Fruit fly (Drosophila melanogaster) S2 (cell line): Measurements from ENCODE around the gene Sfp87B.

Source experiments
- CG8478 ChIP-seq: fragments of >200 bp; optimal IDR thresholded peaks from 2 replicates; lab custom pipeline; 2018
- CTCF ChIP-seq, 2 experiments: fragments of >200 bp; optimal IDR thresholded peaks; 2 replicates each; lab custom pipeline; 2018

DNA sequence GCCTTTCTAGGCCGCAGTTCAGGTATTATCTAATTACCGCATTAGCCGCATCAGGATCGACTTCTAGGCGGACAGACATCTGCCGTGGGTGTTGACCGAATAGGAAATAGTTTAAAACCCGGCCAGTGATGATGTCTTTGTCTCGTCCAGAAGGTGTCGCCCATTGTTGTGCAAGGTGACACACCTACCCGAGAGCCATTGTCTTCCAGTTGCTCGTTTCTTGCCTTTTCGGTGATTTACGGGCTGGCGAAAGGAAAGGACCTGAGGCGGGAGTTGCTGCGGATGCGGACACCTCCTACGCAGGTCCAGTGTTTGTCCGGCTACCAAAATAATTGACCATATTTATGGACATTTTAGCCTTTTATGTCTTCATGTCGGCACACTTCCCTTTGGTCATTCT is 24.7 kb upstream of the Sfp87B start:
- TF ChIP-seq CG8478 (lab: Kevin White, UChicago) (no peak), CTCF (optimal IDR thresholded peaks at IDR 0.05; lab: Kevin White, UChicago) (peak in 1 of 2 experiments; percentile 2)
